Worm (Caenorhabditis elegans) whole organism, L4 larva: Measurements from ENCODE around the gene tmem-218.

Experiments
- D1046.2 ChIP-seq: fragments of 200-800 bp; sonication (Bioruptor generic); IDR thresholded peaks from 2 replicates; pipeline ENCODE4 v1.3.6; 2022; ENCODE audit warnings: missing genetic modification characterization, missing compliant biosample characterization
- F26F4.8 ChIP-seq: fragments of 200-800 bp; sonication (Bioruptor generic); conservative IDR thresholded peaks from 2 replicates; pipeline ENCODE4 v1.3.6; 2022; ENCODE audit warnings: missing genetic modification characterization, missing compliant biosample characterization
- F44E2.7 ChIP-seq: fragments of 200-800 bp; sonication (Bioruptor generic); IDR thresholded peaks from 2 replicates; pipeline ENCODE4 v2.1.2; 2022; ENCODE audit warnings: missing genetic modification characterization, missing compliant biosample characterization
- R02D3.7 ChIP-seq: fragments of 150-350 bp; sonication (generic microtip); optimal IDR thresholded peaks from 3 replicates; lab custom pipeline; 2014; ENCODE audit warnings: missing biosample characterization, missing genetic modification characterization
- Y105C5A.15 ChIP-seq: fragments of 200-800 bp; sonication (Bioruptor generic); IDR thresholded peaks from 2 replicates; pipeline ENCODE4 v1.3.6; 2022; ENCODE audit warnings: missing genetic modification characterization, missing compliant biosample characterization
- Y75B8A.6 ChIP-seq: fragments of 200-800 bp; sonication (Bioruptor generic); IDR thresholded peaks from 2 replicates; pipeline ENCODE4 v1.3.6; 2022; ENCODE audit warnings: missing genetic modification reagents, missing genetic modification characterization, missing compliant biosample characterization
- ZK337.2 ChIP-seq: fragments of 200-800 bp; sonication (Bioruptor generic); IDR thresholded peaks from 2 replicates; pipeline ENCODE4 v1.3.6; 2022; ENCODE audit warnings: missing genetic modification reagents, missing genetic modification characterization, missing compliant biosample characterization
- ama-1 ChIP-seq: fragments of 150-350 bp; optimal IDR thresholded peaks from 2 replicates; lab custom pipeline; 2014; ENCODE audit warnings: inconsistent platforms, mixed read lengths
- arid-1 ChIP-seq: fragments of 200-800 bp; sonication (Bioruptor generic); conservative IDR thresholded peaks from 2 replicates; pipeline ENCODE4 v1.3.6; 2022; ENCODE audit warnings: missing genetic modification reagents, missing genetic modification characterization, missing compliant biosample characterization
- ceh-62 ChIP-seq: sonication (generic microtip); optimal IDR thresholded peaks from 2 replicates; lab custom pipeline; 2017; ENCODE audit warnings: missing biosample characterization, missing genetic modification characterization
- ces-1 ChIP-seq: fragments of 150-350 bp; sonication (generic microtip); optimal IDR thresholded peaks from 4 replicates; lab custom pipeline; 2014; ENCODE audit warnings: missing biosample characterization, missing genetic modification reagents, missing genetic modification characterization
- cey-2 ChIP-seq: sonication (generic microtip); optimal IDR thresholded peaks from 3 replicates; lab custom pipeline; 2017; ENCODE audit warnings: missing genetic modification characterization, mild to moderate bottlenecking, missing compliant biosample characterization, antibody characterized with exemption, borderline replicate concordance; ENCODE audit not compliant: insufficient read depth
- daf-12 ChIP-seq: fragments of 150-350 bp; optimal IDR thresholded peaks from 2 replicates; lab custom pipeline; 2014; ENCODE audit warnings: missing biosample characterization, missing genetic modification reagents, missing genetic modification characterization
- dmd-8 ChIP-seq: fragments of 200-800 bp; sonication (Bioruptor generic); IDR thresholded peaks from 2 replicates; pipeline ENCODE4 v1.3.6; 2022; ENCODE audit warnings: missing genetic modification characterization, missing compliant biosample characterization
- dmd-9 ChIP-seq: fragments of 200-800 bp; sonication (Bioruptor generic); IDR thresholded peaks from 2 replicates; pipeline ENCODE4 v1.3.6; 2022; ENCODE audit warnings: missing genetic modification reagents, missing genetic modification characterization, missing compliant biosample characterization
- dve-1 ChIP-seq: sonication (generic microtip); optimal IDR thresholded peaks from 2 replicates; lab custom pipeline; 2017; ENCODE audit warnings: antibody characterized with exemption, mild to moderate bottlenecking, missing genetic modification characterization, missing compliant biosample characterization; ENCODE audit not compliant: insufficient read depth
- fkh-10 ChIP-seq: fragments of 150-350 bp; optimal IDR thresholded peaks from 2 replicates; lab custom pipeline; 2014; ENCODE audit warnings: missing biosample characterization, missing genetic modification reagents, missing genetic modification characterization
- hlh-30 ChIP-seq: sonication (generic microtip); optimal IDR thresholded peaks from 2 replicates; lab custom pipeline; 2017; ENCODE audit warnings: antibody characterized with exemption, mild to moderate bottlenecking, missing genetic modification characterization, missing compliant biosample characterization; ENCODE audit not compliant: insufficient read depth
- jun-1 ChIP-seq: fragments of 150-350 bp; optimal IDR thresholded peaks from 2 replicates; lab custom pipeline; 2014; ENCODE audit warnings: missing biosample characterization, missing genetic modification reagents, missing genetic modification characterization
- lin-1 ChIP-seq: fragments of 200-800 bp; sonication (Bioruptor generic); IDR thresholded peaks from 2 replicates; pipeline ENCODE4 v1.3.6; 2022; ENCODE audit warnings: missing genetic modification reagents, missing genetic modification characterization, missing compliant biosample characterization
- lin-15B ChIP-seq: fragments of 150-350 bp; sonication (generic microtip); optimal IDR thresholded peaks from 3 replicates; lab custom pipeline; 2014; ENCODE audit warnings: missing biosample characterization, missing genetic modification characterization
- lin-38 ChIP-seq: fragments of 200-800 bp; sonication (Bioruptor generic); IDR thresholded peaks from 2 replicates; pipeline ENCODE4 v1.3.6; 2022; ENCODE audit warnings: missing genetic modification reagents, missing genetic modification characterization, missing compliant biosample characterization
- lin-39 ChIP-seq: fragments of 150-350 bp; optimal IDR thresholded peaks from 2 replicates; lab custom pipeline; 2014; ENCODE audit warnings: missing biosample characterization, missing genetic modification reagents, missing genetic modification characterization
- lir-3 ChIP-seq: sonication (generic microtip); optimal IDR thresholded peaks from 2 replicates; lab custom pipeline; 2016; ENCODE audit warnings: mild to moderate bottlenecking, missing genetic modification characterization, missing compliant biosample characterization
- madf-5 ChIP-seq, 2 experiments: fragments of 200-800 bp; sonication (Bioruptor generic); IDR thresholded peaks; 2 replicates each; pipeline ENCODE4 v1.3.6; 2022; ENCODE audit warnings: missing compliant biosample characterization in 2 of 2, missing genetic modification characterization in 2 of 2
- madf-9 ChIP-seq: fragments of 200-800 bp; sonication (Bioruptor generic); conservative IDR thresholded peaks from 2 replicates; pipeline ENCODE4 v1.3.6; 2022; ENCODE audit warnings: missing genetic modification reagents, missing genetic modification characterization, missing compliant biosample characterization
- mdl-1 ChIP-seq, 2 experiments: fragments of 150-350 bp in 1 of 2; sonication (generic microtip) in 1 of 2; optimal IDR thresholded peaks; 2 replicates each; lab custom pipeline; 2014 to 2017; ENCODE audit warnings: missing biosample characterization in 2 of 2, missing genetic modification characterization in 2 of 2
- mes-2 ChIP-seq: sonication (generic microtip); optimal IDR thresholded peaks from 2 replicates; lab custom pipeline; 2016; ENCODE audit warnings: missing genotype, mild to moderate bottlenecking, missing genetic modification characterization, missing compliant biosample characterization; ENCODE audit not compliant: poor library complexity, severe bottlenecking
- mxl-2 ChIP-seq: fragments of 200-800 bp; sonication (Bioruptor generic); conservative IDR thresholded peaks from 2 replicates; pipeline ENCODE4 v1.3.6; 2022; ENCODE audit warnings: missing genetic modification reagents, missing genetic modification characterization, missing compliant biosample characterization
- mxl-3 ChIP-seq: fragments of 200-800 bp; sonication (Bioruptor generic); optimal IDR thresholded peaks from 2 replicates; lab custom pipeline; 2018; ENCODE audit warnings: mild to moderate bottlenecking, missing genetic modification characterization, missing compliant biosample characterization
- nhr-10 ChIP-seq: fragments of 150-350 bp; optimal IDR thresholded peaks from 2 replicates; lab custom pipeline; 2014; ENCODE audit warnings: missing biosample characterization, missing genetic modification characterization
- nhr-11 ChIP-seq: fragments of 150-350 bp; optimal IDR thresholded peaks from 2 replicates; lab custom pipeline; 2014; ENCODE audit warnings: missing biosample characterization, missing genetic modification characterization
- nhr-28 ChIP-seq: fragments of 150-350 bp; optimal IDR thresholded peaks from 2 replicates; lab custom pipeline; 2014; ENCODE audit warnings: missing biosample characterization, missing genetic modification characterization
- nhr-48 ChIP-seq: sonication (generic microtip); optimal IDR thresholded peaks from 2 replicates; lab custom pipeline; 2016; ENCODE audit warnings: mild to moderate bottlenecking, missing genetic modification characterization, missing compliant biosample characterization
- nhr-6 ChIP-seq: fragments of 150-350 bp; optimal IDR thresholded peaks from 2 replicates; lab custom pipeline; 2014; ENCODE audit warnings: missing biosample characterization, missing genetic modification characterization
- nhr-77 ChIP-seq: fragments of 150-350 bp; optimal IDR thresholded peaks from 2 replicates; lab custom pipeline; 2014; ENCODE audit warnings: missing biosample characterization, missing genetic modification characterization
- pqm-1 ChIP-seq: sonication (generic microtip); optimal IDR thresholded peaks from 2 replicates; lab custom pipeline; 2017; ENCODE audit warnings: missing biosample characterization, missing genetic modification characterization
- rbr-2 ChIP-seq: sonication (generic microtip); optimal IDR thresholded peaks from 2 replicates; lab custom pipeline; 2016; ENCODE audit warnings: missing genotype, missing genetic modification characterization, missing compliant biosample characterization
- saeg-2 ChIP-seq: fragments of 200-800 bp; sonication (Bioruptor generic); IDR thresholded peaks from 2 replicates; pipeline ENCODE4 v1.3.6; 2022; ENCODE audit warnings: missing genetic modification reagents, missing genetic modification characterization, missing compliant biosample characterization
- sdz-12 ChIP-seq: fragments of 200-800 bp; sonication (Bioruptor generic); optimal IDR thresholded peaks from 2 replicates; lab custom pipeline; 2018; ENCODE audit warnings: mild to moderate bottlenecking, missing genetic modification characterization, missing compliant biosample characterization
- set-16 ChIP-seq: fragments of 200-800 bp; sonication (Bioruptor generic); IDR thresholded peaks from 2 replicates; pipeline ENCODE4 v1.3.6; 2022; ENCODE audit warnings: missing genetic modification reagents, missing genetic modification characterization, missing compliant biosample characterization
- skn-1 ChIP-seq: fragments of 150-350 bp; optimal IDR thresholded peaks from 2 replicates; lab custom pipeline; 2014; ENCODE audit warnings: missing biosample characterization, missing genetic modification characterization
- tag-97 ChIP-seq: fragments of 200-800 bp; sonication (Bioruptor generic); IDR thresholded peaks from 2 replicates; pipeline ENCODE4 v1.3.6; 2022; ENCODE audit warnings: missing genetic modification characterization, missing compliant biosample characterization
- tra-1 ChIP-seq: fragments of 200-800 bp; sonication (Bioruptor generic); IDR thresholded peaks from 2 replicates; pipeline ENCODE4 v1.3.6; 2022; ENCODE audit warnings: missing genetic modification reagents, missing genetic modification characterization, missing compliant biosample characterization
- unc-130 ChIP-seq: sonication (generic microtip); optimal IDR thresholded peaks from 2 replicates; lab custom pipeline; 2016; ENCODE audit warnings: missing genetic modification reagents, missing genetic modification characterization, missing compliant biosample characterization
- unc-39 ChIP-seq: sonication (generic microtip); optimal IDR thresholded peaks from 2 replicates; lab custom pipeline; 2017; ENCODE audit warnings: missing biosample characterization, missing genetic modification characterization
- unc-62 ChIP-seq, 3 experiments: fragments of 150-350 bp in 1 of 3; sonication (generic microtip); optimal IDR thresholded peaks in 2 of 3; peaks in 1 of 3; 1 replicate in 1 of 3; 2 replicates in 2 of 3; lab custom pipeline; 2014 to 2017; ENCODE audit warnings: missing biosample characterization in 3 of 3, missing genetic modification characterization in 3 of 3, missing genetic modification reagents in 3 of 3, missing genotype in 1 of 3
- zag-1 ChIP-seq: fragments of 150-350 bp; optimal IDR thresholded peaks from 2 replicates; lab custom pipeline; 2014; ENCODE audit warnings: missing biosample characterization, missing genetic modification characterization
- zfp-2 ChIP-seq: sonication (generic microtip); optimal IDR thresholded peaks from 2 replicates; lab custom pipeline; 2016; ENCODE audit warnings: mild to moderate bottlenecking, missing genetic modification characterization, missing compliant biosample characterization
- ztf-11 ChIP-seq: fragments of 150-350 bp; optimal IDR thresholded peaks from 2 replicates; lab custom pipeline; 2014; ENCODE audit warnings: missing biosample characterization, missing genetic modification characterization

The tmem-218 gene

DNA sequence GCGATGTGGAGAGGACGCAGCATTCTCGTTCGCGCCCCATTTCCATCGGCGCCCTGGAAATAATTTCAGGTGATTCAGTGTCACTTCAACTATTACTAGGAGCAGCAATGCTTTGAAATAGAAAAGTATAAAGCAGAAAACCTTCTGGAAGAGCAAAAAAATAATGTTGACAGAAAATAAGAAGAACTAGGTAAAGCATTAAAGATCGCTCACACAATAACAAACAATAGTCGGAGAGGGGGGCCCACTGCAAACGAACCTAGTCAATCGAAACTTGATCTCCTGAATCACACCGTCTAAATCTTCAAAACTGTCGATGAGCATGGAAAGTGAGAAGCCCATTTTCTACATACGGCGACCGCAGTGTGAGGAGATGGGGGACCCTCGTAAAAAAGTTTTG, 21.6 kb upstream of the tmem-218 start:
- TF ChIP-seq nhr-11 (no peak), lir-3 (no peak), unc-62 (GFP tag; optimal IDR thresholded peaks at IDR 0.05 in 1 of 2; lab: Kevin White, UChicago) (peak in 1 of 2 experiments; percentile 95), unc-62 (tag; optimal IDR thresholded peaks at IDR 0.05; lab: Kevin White, UChicago) (no peak)
- TF ChIP-seq, all 104 proteins: peak for 1

DNA sequence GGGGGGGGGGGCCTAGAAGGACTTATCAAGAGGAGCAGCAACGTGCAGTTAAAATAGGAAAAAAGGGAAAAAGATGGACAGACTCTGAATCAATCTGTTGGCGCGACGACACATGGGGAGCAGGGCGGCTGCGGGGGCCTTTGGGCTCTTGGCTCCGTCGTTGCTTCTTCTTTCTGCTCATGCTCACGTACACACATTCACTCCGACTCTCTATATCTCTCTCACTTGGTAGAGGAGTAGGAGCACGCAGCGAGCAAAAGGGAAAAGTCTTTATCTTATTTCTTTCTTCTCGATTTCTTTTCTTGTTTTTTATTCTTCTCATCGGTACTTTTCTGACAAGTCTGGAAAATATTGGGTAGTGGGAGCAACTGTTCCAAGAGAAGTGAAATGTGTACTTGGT, 21.1 kb upstream of the tmem-218 start:
- TF ChIP-seq mxl-2 (GFP tag; lab: Robert Waterston, UW) (no peak), arid-1 (GFP tag; lab: Robert Waterston, UW) (no peak), daf-12 (tag; lab: Kevin White, UChicago) (no peak), tra-1 (GFP tag; lab: Robert Waterston, UW) (no peak), zag-1 (tag; lab: Kevin White, UChicago) (no peak), dmd-8 (GFP tag; lab: Robert Waterston, UW) (no peak), jun-1 (tag; lab: Kevin White, UChicago) (no peak), saeg-2 (GFP tag; lab: Robert Waterston, UW) (no peak), lin-38 (GFP tag; lab: Robert Waterston, UW) (no peak), ztf-11 (tag; lab: Kevin White, UChicago) (no peak), lin-15B (tag; lab: Kevin White, UChicago) (no peak), madf-5 (GFP tag; IDR thresholded peaks at IDR 0.05; lab: Robert Waterston, UW) (no peak), ZK337.2 (GFP tag; lab: Robert Waterston, UW) (no peak), nhr-28 (tag; lab: Kevin White, UChicago) (no peak), lir-3 (no peak), unc-39 (no peak), F44E2.7 (no peak), dve-1 (no peak), Y105C5A.15 (GFP tag; lab: Robert Waterston, UW) (no peak), rbr-2 (tag; lab: Kevin White, UChicago) (peak; percentile 25), mxl-3 (GFP tag; lab: Kevin White, UChicago) (no peak), dmd-9 (no peak), unc-130 (GFP tag; lab: Kevin White, UChicago) (no peak), D1046.2 (GFP tag; lab: Robert Waterston, UW) (no peak), ama-1 (no peak), nhr-6 (tag; lab: Kevin White, UChicago) (no peak), nhr-48 (tag; lab: Kevin White, UChicago) (no peak), unc-62 (GFP tag; optimal IDR thresholded peaks at IDR 0.05 in 1 of 2; lab: Kevin White, UChicago) (no peak), unc-62 (tag; optimal IDR thresholded peaks at IDR 0.05; lab: Kevin White, UChicago) (no peak), pqm-1 (tag; lab: Kevin White, UChicago) (no peak), zfp-2 (tag; lab: Kevin White, UChicago) (no peak), lin-39 (no peak), fkh-10 (GFP tag; lab: Kevin White, UChicago) (peak; percentile 8), skn-1 (no peak), set-16 (GFP tag; lab: Robert Waterston, UW) (peak; percentile 63; the same call in 1 of the 2 replicates), R02D3.7 (tag; lab: Kevin White, UChicago) (no peak), ces-1 (GFP tag; lab: Kevin White, UChicago) (peak; percentile 3), mdl-1 (tag; optimal IDR thresholded peaks at IDR 0.05; lab: Kevin White, UChicago) (peak in 1 of 2 experiments; percentile 42), F26F4.8 (GFP tag; lab: Robert Waterston, UW) (no peak), mes-2 (tag; lab: Kevin White, UChicago) (no peak), madf-9 (GFP tag; lab: Robert Waterston, UW) (no peak), lin-1 (GFP tag; lab: Robert Waterston, UW) (no peak), cey-2 (no peak), nhr-10 (tag; lab: Kevin White, UChicago) (no peak), tag-97 (no peak), sdz-12 (GFP tag; lab: Kevin White, UChicago) (no peak), Y75B8A.6 (GFP tag; lab: Robert Waterston, UW) (no peak), hlh-30 (tag; lab: Kevin White, UChicago) (no peak), nhr-77 (tag; lab: Kevin White, UChicago) (no peak), ceh-62 (no peak)
